Worm (Caenorhabditis elegans) whole organism, L4 larva: Measurements from ENCODE around the gene his-5.

ENCODE experiments used
- F10B5.3 ChIP-seq: sonication (generic microtip); optimal IDR thresholded peaks from 2 replicates; lab custom pipeline; 2016; ENCODE audit warnings: mild to moderate bottlenecking, missing genetic modification characterization, missing compliant biosample characterization
- F49E8.2 ChIP-seq: sonication (generic microtip); optimal IDR thresholded peaks from 2 replicates; lab custom pipeline; 2016; ENCODE audit warnings: missing compliant biosample characterization, mild to moderate bottlenecking, missing genetic modification characterization, borderline replicate concordance
- R02D3.7 ChIP-seq: fragments of 150-350 bp; sonication (generic microtip); optimal IDR thresholded peaks from 3 replicates; lab custom pipeline; 2014; ENCODE audit warnings: missing biosample characterization, missing genetic modification characterization
- T20F7.1 ChIP-seq: fragments of 200-800 bp; sonication (Bioruptor generic); optimal IDR thresholded peaks from 2 replicates; lab custom pipeline; 2018; ENCODE audit warnings: mild to moderate bottlenecking, missing genetic modification characterization, missing compliant biosample characterization
- Y48G9A.11 ChIP-seq: fragments of 200-800 bp; sonication (Bioruptor generic); IDR thresholded peaks from 2 replicates; pipeline ENCODE4 v1.3.6; 2022; ENCODE audit warnings: missing genetic modification reagents, missing genetic modification characterization, missing compliant biosample characterization
- ZK337.2 ChIP-seq: fragments of 200-800 bp; sonication (Bioruptor generic); IDR thresholded peaks from 2 replicates; pipeline ENCODE4 v1.3.6; 2022; ENCODE audit warnings: missing genetic modification reagents, missing genetic modification characterization, missing compliant biosample characterization
- aha-1 ChIP-seq: fragments of 150-350 bp; peaks from one replicate; lab custom pipeline; 2014; ENCODE audit warnings: missing biosample characterization, missing genetic modification characterization
- arid-1 ChIP-seq: fragments of 200-800 bp; sonication (Bioruptor generic); conservative IDR thresholded peaks from 2 replicates; pipeline ENCODE4 v1.3.6; 2022; ENCODE audit warnings: missing genetic modification reagents, missing genetic modification characterization, missing compliant biosample characterization
- ceh-20 ChIP-seq: fragments of 200-800 bp; sonication (Bioruptor generic); IDR thresholded peaks from 2 replicates; pipeline ENCODE4 v1.3.6; 2022; ENCODE audit warnings: missing genetic modification reagents, missing genetic modification characterization, missing compliant biosample characterization
- ceh-32 ChIP-seq: sonication (generic microtip); optimal IDR thresholded peaks from 2 replicates; lab custom pipeline; 2016; ENCODE audit warnings: mild to moderate bottlenecking, missing genetic modification characterization, missing compliant biosample characterization; ENCODE audit not compliant: poor library complexity
- ceh-44 ChIP-seq: fragments of 200-800 bp; sonication (Bioruptor generic); IDR thresholded peaks from 2 replicates; pipeline ENCODE4 v1.3.6; 2022; ENCODE audit warnings: missing genetic modification reagents, missing genetic modification characterization, missing compliant biosample characterization
- ceh-62 ChIP-seq: sonication (generic microtip); optimal IDR thresholded peaks from 2 replicates; lab custom pipeline; 2017; ENCODE audit warnings: missing biosample characterization, missing genetic modification characterization
- ceh-82 ChIP-seq: sonication (generic microtip); optimal IDR thresholded peaks from 2 replicates; lab custom pipeline; 2017; ENCODE audit warnings: missing biosample characterization, missing genetic modification characterization
- cey-2 ChIP-seq: sonication (generic microtip); optimal IDR thresholded peaks from 3 replicates; lab custom pipeline; 2017; ENCODE audit warnings: missing genetic modification characterization, mild to moderate bottlenecking, missing compliant biosample characterization, antibody characterized with exemption, borderline replicate concordance; ENCODE audit not compliant: insufficient read depth
- daf-12 ChIP-seq: fragments of 150-350 bp; optimal IDR thresholded peaks from 2 replicates; lab custom pipeline; 2014; ENCODE audit warnings: missing biosample characterization, missing genetic modification reagents, missing genetic modification characterization
- daf-19 ChIP-seq: fragments of 200-800 bp; sonication (Bioruptor generic); conservative IDR thresholded peaks from 2 replicates; pipeline ENCODE4 v1.3.6; 2022; ENCODE audit warnings: missing genetic modification characterization, missing compliant biosample characterization
- daf-8 ChIP-seq: fragments of 200-800 bp; sonication (Bioruptor generic); IDR thresholded peaks from 2 replicates; pipeline ENCODE4 v1.3.6; 2022; ENCODE audit warnings: missing genetic modification characterization, missing compliant biosample characterization
- dmd-6 ChIP-seq: fragments of 200-800 bp; sonication (Bioruptor generic); IDR thresholded peaks from 2 replicates; pipeline ENCODE4 v1.3.6; 2022; ENCODE audit warnings: missing genetic modification reagents, missing genetic modification characterization, missing compliant biosample characterization
- dpl-1 ChIP-seq: fragments of 150-350 bp; optimal IDR thresholded peaks from 2 replicates; lab custom pipeline; 2014; ENCODE audit warnings: missing biosample characterization, missing genetic modification reagents, missing genetic modification characterization
- fos-1 ChIP-seq: fragments of 150-350 bp; optimal IDR thresholded peaks from 2 replicates; lab custom pipeline; 2014; ENCODE audit warnings: missing biosample characterization, missing genetic modification characterization
- hmg-1.1 ChIP-seq: fragments of 200-800 bp; sonication (Bioruptor generic); IDR thresholded peaks from 2 replicates; pipeline ENCODE4 v1.3.6; 2022; ENCODE audit warnings: missing genetic modification reagents, missing genetic modification characterization, missing compliant biosample characterization
- lin-13 ChIP-seq: fragments of 150-350 bp; optimal IDR thresholded peaks from 2 replicates; lab custom pipeline; 2014; ENCODE audit warnings: missing biosample characterization, missing genetic modification reagents, missing genetic modification characterization
- madf-9 ChIP-seq: fragments of 200-800 bp; sonication (Bioruptor generic); conservative IDR thresholded peaks from 2 replicates; pipeline ENCODE4 v1.3.6; 2022; ENCODE audit warnings: missing genetic modification reagents, missing genetic modification characterization, missing compliant biosample characterization
- mdl-1 ChIP-seq, 2 experiments: fragments of 150-350 bp in 1 of 2; sonication (generic microtip) in 1 of 2; optimal IDR thresholded peaks; 2 replicates each; lab custom pipeline; 2014 to 2017; ENCODE audit warnings: missing biosample characterization in 2 of 2, missing genetic modification characterization in 2 of 2
- mes-2 ChIP-seq: sonication (generic microtip); optimal IDR thresholded peaks from 2 replicates; lab custom pipeline; 2016; ENCODE audit warnings: missing genotype, mild to moderate bottlenecking, missing genetic modification characterization, missing compliant biosample characterization; ENCODE audit not compliant: poor library complexity, severe bottlenecking
- mxl-3 ChIP-seq: fragments of 200-800 bp; sonication (Bioruptor generic); optimal IDR thresholded peaks from 2 replicates; lab custom pipeline; 2018; ENCODE audit warnings: mild to moderate bottlenecking, missing genetic modification characterization, missing compliant biosample characterization
- nhr-102 ChIP-seq: sonication (generic microtip); optimal IDR thresholded peaks from 2 replicates; lab custom pipeline; 2016; ENCODE audit warnings: mild to moderate bottlenecking, missing genetic modification characterization, moderate library complexity, missing compliant biosample characterization
- nhr-11 ChIP-seq: fragments of 150-350 bp; optimal IDR thresholded peaks from 2 replicates; lab custom pipeline; 2014; ENCODE audit warnings: missing biosample characterization, missing genetic modification characterization
- nhr-111 ChIP-seq: fragments of 200-800 bp; sonication (Bioruptor generic); optimal IDR thresholded peaks from 2 replicates; lab custom pipeline; 2018; ENCODE audit warnings: mild to moderate bottlenecking, missing genetic modification characterization, missing compliant biosample characterization
- nhr-25 ChIP-seq: sonication (generic microtip); optimal IDR thresholded peaks from 2 replicates; lab custom pipeline; 2017; ENCODE audit warnings: missing genetic modification characterization, mild to moderate bottlenecking, missing compliant biosample characterization, antibody characterized with exemption, moderate library complexity, borderline replicate concordance; ENCODE audit not compliant: insufficient read depth
- nhr-28 ChIP-seq: fragments of 150-350 bp; optimal IDR thresholded peaks from 2 replicates; lab custom pipeline; 2014; ENCODE audit warnings: missing biosample characterization, missing genetic modification characterization
- nhr-48 ChIP-seq: sonication (generic microtip); optimal IDR thresholded peaks from 2 replicates; lab custom pipeline; 2016; ENCODE audit warnings: mild to moderate bottlenecking, missing genetic modification characterization, missing compliant biosample characterization
- nhr-76 ChIP-seq: fragments of 150-350 bp; optimal IDR thresholded peaks from 2 replicates; lab custom pipeline; 2014; ENCODE audit warnings: missing biosample characterization, missing genetic modification characterization
- nhr-77 ChIP-seq: fragments of 150-350 bp; optimal IDR thresholded peaks from 2 replicates; lab custom pipeline; 2014; ENCODE audit warnings: missing biosample characterization, missing genetic modification characterization
- rbr-2 ChIP-seq: sonication (generic microtip); optimal IDR thresholded peaks from 2 replicates; lab custom pipeline; 2016; ENCODE audit warnings: missing genotype, missing genetic modification characterization, missing compliant biosample characterization
- set-16 ChIP-seq: fragments of 200-800 bp; sonication (Bioruptor generic); IDR thresholded peaks from 2 replicates; pipeline ENCODE4 v1.3.6; 2022; ENCODE audit warnings: missing genetic modification reagents, missing genetic modification characterization, missing compliant biosample characterization
- skn-1 ChIP-seq: fragments of 150-350 bp; optimal IDR thresholded peaks from 2 replicates; lab custom pipeline; 2014; ENCODE audit warnings: missing biosample characterization, missing genetic modification characterization
- snpc-1.2 ChIP-seq: fragments of 200-800 bp; sonication (Bioruptor generic); IDR thresholded peaks from 2 replicates; pipeline ENCODE4 v1.3.6; 2022; ENCODE audit warnings: missing genetic modification reagents, missing genetic modification characterization, missing compliant biosample characterization
- spr-1 ChIP-seq: sonication (generic microtip); optimal IDR thresholded peaks from 2 replicates; lab custom pipeline; 2016; ENCODE audit warnings: mild to moderate bottlenecking, missing genetic modification characterization, missing compliant biosample characterization
- spr-3 ChIP-seq: fragments of 200-800 bp; sonication (Bioruptor generic); optimal IDR thresholded peaks from 2 replicates; lab custom pipeline; 2018; ENCODE audit warnings: mild to moderate bottlenecking, missing genetic modification characterization, missing compliant biosample characterization
- tag-97 ChIP-seq: fragments of 200-800 bp; sonication (Bioruptor generic); IDR thresholded peaks from 2 replicates; pipeline ENCODE4 v1.3.6; 2022; ENCODE audit warnings: missing genetic modification characterization, missing compliant biosample characterization
- tra-1 ChIP-seq: fragments of 200-800 bp; sonication (Bioruptor generic); IDR thresholded peaks from 2 replicates; pipeline ENCODE4 v1.3.6; 2022; ENCODE audit warnings: missing genetic modification reagents, missing genetic modification characterization, missing compliant biosample characterization
- unc-39 ChIP-seq: sonication (generic microtip); optimal IDR thresholded peaks from 2 replicates; lab custom pipeline; 2017; ENCODE audit warnings: missing biosample characterization, missing genetic modification characterization
- unc-62 ChIP-seq, 3 experiments: fragments of 150-350 bp in 1 of 3; sonication (generic microtip); optimal IDR thresholded peaks in 2 of 3; peaks in 1 of 3; 1 replicate in 1 of 3; 2 replicates in 2 of 3; lab custom pipeline; 2014 to 2017; ENCODE audit warnings: missing biosample characterization in 3 of 3, missing genetic modification characterization in 3 of 3, missing genetic modification reagents in 3 of 3, missing genotype in 1 of 3
- zag-1 ChIP-seq: fragments of 150-350 bp; optimal IDR thresholded peaks from 2 replicates; lab custom pipeline; 2014; ENCODE audit warnings: missing biosample characterization, missing genetic modification characterization

The his-5 gene

DNA sequence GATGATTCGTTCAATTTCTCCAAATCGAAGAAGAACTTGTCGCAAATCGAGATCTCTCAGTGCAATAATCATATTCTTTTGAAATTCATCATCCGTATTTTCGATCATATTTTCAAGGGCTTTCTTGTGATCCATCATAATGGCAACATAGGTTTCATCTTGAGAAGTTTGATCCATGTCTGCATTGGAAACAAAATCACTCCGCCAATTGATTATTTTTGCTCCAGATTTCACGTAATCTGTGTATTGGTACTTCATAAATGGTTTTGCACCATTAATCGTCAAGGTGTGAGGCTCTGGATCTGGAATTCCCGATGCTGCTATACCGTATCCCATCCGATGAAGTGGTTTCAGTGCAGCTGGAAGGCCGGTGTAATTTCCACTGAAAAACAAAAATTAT, 18.6 kb upstream of the his-5 start:
- TF ChIP-seq daf-12 (no peak), aha-1 (tag; lab: Kevin White, UChicago) (peak; percentile 96)
- TF ChIP-seq, all 104 proteins: peak for 1

DNA sequence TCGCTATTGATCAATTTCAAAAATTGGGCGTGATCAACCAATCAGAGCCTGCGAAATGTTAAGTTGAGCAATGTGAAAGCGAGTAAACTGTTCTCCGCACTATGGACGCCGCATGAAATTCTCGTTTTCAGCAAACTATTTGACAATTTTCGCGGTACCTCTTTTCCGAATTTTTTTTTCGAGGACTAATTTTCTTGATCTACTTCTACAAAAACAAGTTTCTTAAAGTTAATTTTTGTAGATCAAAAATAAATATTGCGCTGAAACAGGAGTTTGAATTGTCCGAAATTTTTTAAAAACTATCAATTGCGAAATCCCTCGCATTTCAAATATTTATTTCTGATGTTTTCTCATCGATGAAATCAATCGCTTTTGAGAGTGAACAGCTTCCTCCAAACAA, 17.3 kb upstream of the his-5 start:
- no peak for TF ChIP-seq daf-8
- TF ChIP-seq unc-62 (GFP tag; optimal IDR thresholded peaks at IDR 0.05 in 1 of 2; lab: Kevin White, UChicago) = peak in 1 of 2 experiments; percentile 82
- TF ChIP-seq unc-62 (tag; optimal IDR thresholded peaks at IDR 0.05; lab: Kevin White, UChicago) = no peak

DNA sequence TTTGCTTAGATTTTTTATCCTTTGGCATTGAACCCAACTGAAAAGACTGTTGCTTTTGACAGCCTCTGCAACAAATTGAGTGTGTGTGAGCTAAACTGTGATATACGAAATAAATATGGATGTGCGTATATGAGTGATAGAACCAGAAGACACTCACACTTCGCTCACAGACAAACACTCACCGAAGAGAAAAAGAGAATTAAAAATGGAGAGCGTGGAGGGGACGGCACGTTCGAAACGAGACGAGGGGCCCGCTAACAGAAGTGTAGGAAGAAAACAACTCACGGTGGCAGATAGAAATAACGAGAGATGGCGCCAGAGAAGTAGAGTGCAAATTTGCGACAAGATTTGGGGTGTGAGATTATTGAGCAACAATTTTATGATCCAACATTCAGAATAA, 16.7 kb upstream of the his-5 start:
- TF ChIP-seq spr-3 (no peak), arid-1 (GFP tag; lab: Robert Waterston, UW) (no peak), lin-13 (GFP tag; lab: Kevin White, UChicago) (no peak), nhr-111 (no peak), ceh-32 (tag; lab: Kevin White, UChicago) (no peak), daf-19 (GFP tag; lab: Robert Waterston, UW) (no peak), aha-1 (tag; lab: Kevin White, UChicago) (peak; percentile 93), F10B5.3 (tag; lab: Kevin White, UChicago) (no peak), ceh-62 (no peak), mes-2 (tag; lab: Kevin White, UChicago) (peak; percentile 39), daf-12 (no peak), dpl-1 (GFP tag; lab: Kevin White, UChicago) (peak; percentile 18), mdl-1 (tag; optimal IDR thresholded peaks at IDR 0.05; lab: Kevin White, UChicago) (peak in 1 of 2 experiments; percentile 53), unc-62 (GFP tag; optimal IDR thresholded peaks at IDR 0.05 in 1 of 2; lab: Kevin White, UChicago) (peak in 1 of 2 experiments; percentile 97), unc-62 (tag; optimal IDR thresholded peaks at IDR 0.05; lab: Kevin White, UChicago) (no peak), Y48G9A.11 (GFP tag; lab: Robert Waterston, UW) (no peak), nhr-76 (tag; lab: Kevin White, UChicago) (no peak), dmd-6 (GFP tag; lab: Robert Waterston, UW) (0 out of 2 replicates have a peak, but pooled peaks have one; percentile 14), mxl-3 (GFP tag; lab: Kevin White, UChicago) (no peak), zag-1 (tag; lab: Kevin White, UChicago) (no peak), skn-1 (no peak), nhr-11 (peak; percentile 44), tra-1 (no peak), snpc-1.2 (GFP tag; lab: Robert Waterston, UW) (no peak), nhr-77 (tag; lab: Kevin White, UChicago) (no peak), set-16 (no peak), spr-1 (no peak), ZK337.2 (GFP tag; lab: Robert Waterston, UW) (no peak), fos-1 (tag; lab: Kevin White, UChicago) (no peak), rbr-2 (tag; lab: Kevin White, UChicago) (peak; percentile 59), hmg-1.1 (GFP tag; lab: Robert Waterston, UW) (peak; percentile 49; the same call in 1 of the 2 replicates), ceh-20 (GFP tag; lab: Robert Waterston, UW) (no peak), nhr-28 (tag; lab: Kevin White, UChicago) (peak; percentile 11)
- TF ChIP-seq, all 104 proteins: peak for 10

DNA sequence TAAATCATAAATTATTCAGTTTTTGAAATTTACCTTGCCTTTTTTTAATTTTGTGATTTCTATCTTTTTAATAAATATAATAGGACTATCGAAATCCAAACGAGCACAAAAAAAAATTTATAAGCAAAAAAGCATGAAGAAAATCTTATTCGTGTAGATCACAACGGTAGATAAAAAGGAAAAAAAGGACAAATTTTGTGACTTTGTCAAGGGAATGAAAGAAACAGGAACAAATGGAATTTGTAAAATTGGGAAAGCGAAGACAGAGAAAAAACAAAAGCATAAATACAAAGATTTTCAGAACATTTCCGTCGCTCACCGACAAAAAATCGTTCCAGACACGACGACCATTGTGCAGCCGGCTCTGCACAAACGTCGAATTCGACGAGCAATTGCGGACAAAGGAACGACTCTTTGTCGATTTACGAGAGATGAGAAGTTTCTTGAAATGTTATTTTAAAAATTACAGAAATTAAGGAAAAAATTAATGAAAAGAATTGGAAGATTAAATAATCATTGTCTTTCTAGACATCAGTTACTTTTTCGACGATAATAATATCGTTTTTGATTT, 16.1 kb upstream of the his-5 start, which contains the start of gene F45F2.10:
Gene F45F2.10 (minus strand): TSS at position 51 of the 571 bp plus-strand sequence.
- TF ChIP-seq mes-2 (tag; lab: Kevin White, UChicago) (peak; percentile 45), ZK337.2 (GFP tag; lab: Robert Waterston, UW) (no peak), daf-12 (no peak), unc-39 (no peak), madf-9 (GFP tag; lab: Robert Waterston, UW) (no peak), ceh-44 (no peak), F49E8.2 (tag; lab: Kevin White, UChicago) (no peak), dpl-1 (GFP tag; lab: Kevin White, UChicago) (peak; percentile 26), nhr-102 (no peak), nhr-77 (tag; lab: Kevin White, UChicago) (no peak), tag-97 (GFP tag; lab: Robert Waterston, UW) (no peak), nhr-48 (no peak), cey-2 (tag; lab: Kevin White, UChicago) (no peak), T20F7.1 (GFP tag; lab: Kevin White, UChicago) (no peak), nhr-11 (no peak), Y48G9A.11 (GFP tag; lab: Robert Waterston, UW) (no peak), nhr-25 (tag; lab: Kevin White, UChicago) (no peak), ceh-82 (tag; lab: Kevin White, UChicago) (no peak), R02D3.7 (tag; lab: Kevin White, UChicago) (peak; percentile 41)
